Worm (Caenorhabditis elegans) whole organism, young adult: Measurements from ENCODE around the gene egl-46.

ENCODE experiments used
- K12H6.12 ChIP-seq: fragments of 200-800 bp; sonication (Bioruptor generic); optimal IDR thresholded peaks from 2 replicates; lab custom pipeline; 2018; ENCODE audit warnings: mild to moderate bottlenecking, missing genetic modification characterization, missing compliant biosample characterization
- attf-6 ChIP-seq: fragments of 200-800 bp; sonication (Bioruptor generic); IDR thresholded peaks from 2 replicates; pipeline ENCODE4 v1.3.6; 2022; ENCODE audit warnings: missing genetic modification reagents, missing genetic modification characterization, missing compliant biosample characterization
- ets-4 ChIP-seq: fragments of 200-800 bp; sonication (Bioruptor generic); optimal IDR thresholded peaks from 2 replicates; lab custom pipeline; 2018; ENCODE audit warnings: mild to moderate bottlenecking, missing genetic modification characterization, missing compliant biosample characterization
- lin-54 ChIP-seq: fragments of 200-800 bp; sonication (Bioruptor generic); optimal IDR thresholded peaks from 2 replicates; lab custom pipeline; 2018; ENCODE audit warnings: mild to moderate bottlenecking, missing genetic modification characterization, missing compliant biosample characterization
- mes-4 ChIP-seq: sonication (generic microtip); optimal IDR thresholded peaks from 2 replicates; lab custom pipeline; 2016; ENCODE audit warnings: missing genotype, missing genetic modification characterization, missing compliant biosample characterization
- nfya-2 ChIP-seq: fragments of 200-800 bp; sonication (Bioruptor generic); IDR thresholded peaks from 2 replicates; pipeline ENCODE4 v1.3.6; 2022; ENCODE audit warnings: missing genetic modification reagents, missing genetic modification characterization, missing compliant biosample characterization
- nhr-90 ChIP-seq: sonication (generic microtip); optimal IDR thresholded peaks from 2 replicates; lab custom pipeline; 2016; ENCODE audit warnings: missing genotype, mild to moderate bottlenecking, missing genetic modification characterization, missing compliant biosample characterization
- pha-4 ChIP-seq: fragments of 150-350 bp; sonication (generic microtip); optimal IDR thresholded peaks from 2 replicates; lab custom pipeline; 2014; ENCODE audit warnings: missing biosample characterization, missing genetic modification reagents, missing genetic modification characterization
- rec-8 ChIP-seq, 2 experiments: sonication (generic microtip); optimal IDR thresholded peaks; 2 replicates each; lab custom pipeline; 2016; ENCODE audit warnings: mild to moderate bottlenecking in 2 of 2, missing genetic modification characterization in 2 of 2, missing genetic modification reagents in 2 of 2, missing genotype in 2 of 2, missing biosample characterization in 1 of 2, missing compliant biosample characterization in 1 of 2, moderate library complexity in 1 of 2
- sea-2 ChIP-seq: fragments of 200-800 bp; sonication (Bioruptor generic); IDR thresholded peaks from 2 replicates; pipeline ENCODE4 v1.3.6; 2022; ENCODE audit warnings: missing genetic modification characterization, missing compliant biosample characterization
- snpc-1.1 ChIP-seq: sonication (generic microtip); optimal IDR thresholded peaks from 2 replicates; lab custom pipeline; 2017; ENCODE audit warnings: missing genetic modification characterization, mild to moderate bottlenecking, missing compliant biosample characterization, antibody characterized with exemption, moderate library complexity, missing genotype, missing genetic modification reagents; ENCODE audit not compliant: insufficient read depth
- unc-130 ChIP-seq: sonication (generic microtip); optimal IDR thresholded peaks from 2 replicates; lab custom pipeline; 2016; ENCODE audit warnings: missing genetic modification reagents, missing genetic modification characterization, missing compliant biosample characterization

DNA sequence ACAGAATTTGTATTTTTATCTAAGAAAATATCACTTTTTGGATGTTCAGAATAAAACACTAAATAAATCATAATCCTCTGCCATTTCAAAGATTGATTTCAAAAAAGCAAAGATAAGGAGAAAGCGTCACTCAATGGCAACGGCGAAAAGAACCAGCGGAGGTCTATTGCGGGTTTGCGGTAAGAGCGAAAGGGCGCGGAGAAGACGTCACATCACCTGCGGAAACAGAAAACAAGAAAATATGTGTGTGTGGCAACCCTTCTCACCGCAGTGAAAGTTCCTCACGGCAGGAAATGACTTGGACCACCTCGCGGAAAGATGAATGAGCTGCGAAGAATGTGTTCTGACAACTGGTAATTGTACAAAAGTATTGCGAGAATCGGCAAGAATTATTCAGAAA lies 18.5 kb upstream of the egl-46 start:
- TF ChIP-seq nhr-90 (tag; lab: Kevin White, UChicago), result no peak
- no peak for TF ChIP-seq attf-6 (GFP tag; lab: Robert Waterston, UW)
- TF ChIP-seq mes-4 (tag; lab: Kevin White, UChicago), result no peak
- TF ChIP-seq K12H6.12 (tag; lab: Kevin White, UChicago), result no peak
- TF ChIP-seq pha-4 (tag; lab: Kevin White, UChicago), result no peak
- TF ChIP-seq sea-2 (GFP tag; lab: Robert Waterston, UW), result no peak
- TF ChIP-seq ets-4 (GFP tag; lab: Kevin White, UChicago), result no peak
- TF ChIP-seq nfya-2 (GFP tag; lab: Robert Waterston, UW), result no peak
- TF ChIP-seq unc-130 (GFP tag; lab: Kevin White, UChicago), result no peak
- TF ChIP-seq rec-8 (tag; optimal IDR thresholded peaks at IDR 0.05; lab: Kevin White, UChicago), result no peak
- TF ChIP-seq snpc-1.1 (tag; lab: Kevin White, UChicago), result no peak
- no peak for TF ChIP-seq lin-54 (GFP tag; lab: Kevin White, UChicago)
